Worm (Caenorhabditis elegans) whole organism, young adult: Measurements from ENCODE around the gene C14A11.5.
"Not testable (repeated sequence)": the region's sequence is repeated elsewhere in the genome, so short reads cannot be mapped to it uniquely, and the experiment has no call there.

Source experiments
- B0035.1 ChIP-seq: sonication (generic microtip); optimal IDR thresholded peaks from 2 replicates; lab custom pipeline; 2016; ENCODE audit warnings: missing genetic modification characterization, mild to moderate bottlenecking, missing compliant biosample characterization, missing genotype, missing genetic modification reagents
- B0261.1 ChIP-seq: sonication (generic microtip); optimal IDR thresholded peaks from 2 replicates; lab custom pipeline; 2016; ENCODE audit warnings: mild to moderate bottlenecking, missing genetic modification characterization, moderate library complexity, missing compliant biosample characterization
- D2030.7 ChIP-seq: fragments of 200-800 bp; sonication (Bioruptor generic); IDR thresholded peaks from 2 replicates; pipeline ENCODE4 v1.3.6; 2022; ENCODE audit warnings: missing genetic modification reagents, missing genetic modification characterization, missing compliant biosample characterization
- F22D6.2 ChIP-seq: sonication (generic microtip); optimal IDR thresholded peaks from 2 replicates; lab custom pipeline; 2016; ENCODE audit warnings: mild to moderate bottlenecking, missing genetic modification characterization, missing compliant biosample characterization
- F57C9.4 ChIP-seq: sonication (generic microtip); optimal IDR thresholded peaks from 2 replicates; lab custom pipeline; 2017; ENCODE audit warnings: mild to moderate bottlenecking, missing genetic modification characterization, missing compliant biosample characterization
- K12H6.12 ChIP-seq: fragments of 200-800 bp; sonication (Bioruptor generic); optimal IDR thresholded peaks from 2 replicates; lab custom pipeline; 2018; ENCODE audit warnings: mild to moderate bottlenecking, missing genetic modification characterization, missing compliant biosample characterization
- T07F8.4 ChIP-seq: sonication (generic microtip); optimal IDR thresholded peaks from 2 replicates; lab custom pipeline; 2016; ENCODE audit warnings: mild to moderate bottlenecking, missing genetic modification characterization, moderate library complexity, missing compliant biosample characterization
- Y53G8AR.9 ChIP-seq: fragments of 200-800 bp; sonication (Bioruptor generic); conservative IDR thresholded peaks from 2 replicates; pipeline ENCODE4 v1.3.6; 2022; ENCODE audit warnings: missing genetic modification reagents, missing genetic modification characterization, missing compliant biosample characterization
- Y56A3A.18 ChIP-seq: fragments of 200-800 bp; sonication (Bioruptor generic); IDR thresholded peaks from 2 replicates; pipeline ENCODE4 v1.3.6; 2022; ENCODE audit warnings: missing genetic modification reagents, missing genetic modification characterization, missing compliant biosample characterization
- Y67H2A.10 ChIP-seq: fragments of 200-800 bp; sonication (Bioruptor generic); conservative IDR thresholded peaks from 2 replicates; pipeline ENCODE4 v1.3.6; 2022; ENCODE audit warnings: missing genetic modification reagents, missing genetic modification characterization, missing compliant biosample characterization
- Y79H2A.3 ChIP-seq: fragments of 200-800 bp; sonication (Bioruptor generic); conservative IDR thresholded peaks from 2 replicates; pipeline ENCODE4 v1.3.6; 2022; ENCODE audit warnings: missing genetic modification reagents, missing genetic modification characterization, missing compliant biosample characterization
- ama-1 ChIP-seq, 3 experiments: fragments of 150-350 bp in 1 of 3; sonication (generic microtip) in 2 of 3; optimal IDR thresholded peaks; 2 replicates each; lab custom pipeline; 2014 to 2018; ENCODE audit warnings: missing biosample characterization in 2 of 3, missing genetic modification characterization in 2 of 3, missing genetic modification reagents in 2 of 3
- bed-2 ChIP-seq: fragments of 200-800 bp; sonication (Bioruptor generic); IDR thresholded peaks from 2 replicates; pipeline ENCODE4 v1.3.6; 2022; ENCODE audit warnings: missing genetic modification reagents, missing genetic modification characterization, missing compliant biosample characterization
- cebp-1 ChIP-seq, 2 experiments: fragments of 200-800 bp in 1 of 2; sonication (Bioruptor generic) in 1 of 2; sonication (generic microtip) in 1 of 2; IDR thresholded peaks in 1 of 2; optimal IDR thresholded peaks in 1 of 2; 2 replicates each; pipeline versions ENCODE4 v1.3.6 to Lab custom; 2017 to 2022; ENCODE audit warnings: missing compliant biosample characterization in 2 of 2, missing genetic modification characterization in 2 of 2, mild to moderate bottlenecking in 1 of 2, missing genetic modification reagents in 1 of 2, moderate library complexity in 1 of 2
- cebp-2 ChIP-seq: fragments of 200-800 bp; sonication (Bioruptor generic); IDR thresholded peaks from 2 replicates; pipeline ENCODE4 v1.3.6; 2022; ENCODE audit warnings: missing genetic modification characterization, missing compliant biosample characterization
- ceh-40 ChIP-seq: fragments of 200-800 bp; sonication (Bioruptor generic); IDR thresholded peaks from 2 replicates; pipeline ENCODE4 v1.3.6; 2022; ENCODE audit warnings: missing genetic modification characterization, missing compliant biosample characterization
- ceh-58 ChIP-seq: fragments of 200-800 bp; sonication (Bioruptor generic); IDR thresholded peaks from 2 replicates; pipeline ENCODE4 v1.3.6; 2022; ENCODE audit warnings: missing genetic modification characterization, missing compliant biosample characterization
- chd-7 ChIP-seq: sonication (generic microtip); optimal IDR thresholded peaks from 2 replicates; lab custom pipeline; 2016; ENCODE audit warnings: mild to moderate bottlenecking, missing genetic modification characterization, moderate library complexity, missing compliant biosample characterization
- die-1 ChIP-seq: sonication (generic microtip); optimal IDR thresholded peaks from 2 replicates; lab custom pipeline; 2016; ENCODE audit warnings: missing genotype, mild to moderate bottlenecking, missing genetic modification characterization, missing compliant biosample characterization
- dox-1 ChIP-seq: fragments of 200-800 bp; sonication (Bioruptor generic); IDR thresholded peaks from 2 replicates; pipeline ENCODE4 v1.3.6; 2022; ENCODE audit warnings: missing genetic modification reagents, missing genetic modification characterization, missing compliant biosample characterization
- efl-1 ChIP-seq: fragments of 150-350 bp; optimal IDR thresholded peaks from 2 replicates; lab custom pipeline; 2014; ENCODE audit warnings: missing biosample characterization, missing genetic modification reagents, missing genetic modification characterization
- ekl-4 ChIP-seq: fragments of 200-800 bp; sonication (Bioruptor generic); IDR thresholded peaks from 2 replicates; pipeline ENCODE4 v1.3.6; 2022; ENCODE audit warnings: missing genetic modification reagents, missing genetic modification characterization, missing compliant biosample characterization
- fkh-3 ChIP-seq: sonication (generic microtip); optimal IDR thresholded peaks from 2 replicates; lab custom pipeline; 2016; ENCODE audit warnings: mild to moderate bottlenecking, missing genetic modification characterization, missing compliant biosample characterization
- hmg-1.2 ChIP-seq: fragments of 200-800 bp; sonication (Bioruptor generic); IDR thresholded peaks from 2 replicates; pipeline ENCODE4 v1.3.6; 2022; ENCODE audit warnings: missing genetic modification reagents, missing genetic modification characterization, missing compliant biosample characterization
- hmg-20 ChIP-seq: fragments of 200-800 bp; sonication (Bioruptor generic); IDR thresholded peaks from 2 replicates; pipeline ENCODE4 v1.3.6; 2022; ENCODE audit warnings: missing genetic modification reagents, missing genetic modification characterization, missing compliant biosample characterization
- lin-26 ChIP-seq: fragments of 200-800 bp; sonication (Bioruptor generic); IDR thresholded peaks from 2 replicates; pipeline ENCODE4 v1.3.6; 2022; ENCODE audit warnings: missing genetic modification reagents, missing genetic modification characterization, missing compliant biosample characterization
- lin-54 ChIP-seq: fragments of 200-800 bp; sonication (Bioruptor generic); optimal IDR thresholded peaks from 2 replicates; lab custom pipeline; 2018; ENCODE audit warnings: mild to moderate bottlenecking, missing genetic modification characterization, missing compliant biosample characterization
- madf-3 ChIP-seq: fragments of 200-800 bp; sonication (Bioruptor generic); IDR thresholded peaks from 2 replicates; pipeline ENCODE4 v1.3.6; 2022; ENCODE audit warnings: missing genetic modification reagents, missing genetic modification characterization, missing compliant biosample characterization
- madf-6 ChIP-seq: fragments of 200-800 bp; sonication (Bioruptor generic); IDR thresholded peaks from 2 replicates; pipeline ENCODE4 v1.3.6; 2022; ENCODE audit warnings: missing genetic modification reagents, missing genetic modification characterization, missing compliant biosample characterization
- mes-4 ChIP-seq: sonication (generic microtip); optimal IDR thresholded peaks from 2 replicates; lab custom pipeline; 2016; ENCODE audit warnings: missing genotype, missing genetic modification characterization, missing compliant biosample characterization
- nfya-2 ChIP-seq: fragments of 200-800 bp; sonication (Bioruptor generic); IDR thresholded peaks from 2 replicates; pipeline ENCODE4 v1.3.6; 2022; ENCODE audit warnings: missing genetic modification reagents, missing genetic modification characterization, missing compliant biosample characterization
- nfyb-1 ChIP-seq: fragments of 200-800 bp; sonication (Bioruptor generic); IDR thresholded peaks from 2 replicates; pipeline ENCODE4 v1.3.6; 2022; ENCODE audit warnings: missing genetic modification reagents, missing genetic modification characterization, missing compliant biosample characterization
- nhr-179 ChIP-seq: sonication (generic microtip); optimal IDR thresholded peaks from 2 replicates; lab custom pipeline; 2016; ENCODE audit warnings: mild to moderate bottlenecking, missing genetic modification characterization, missing compliant biosample characterization
- nhr-90 ChIP-seq: sonication (generic microtip); optimal IDR thresholded peaks from 2 replicates; lab custom pipeline; 2016; ENCODE audit warnings: missing genotype, mild to moderate bottlenecking, missing genetic modification characterization, missing compliant biosample characterization
- pbrm-1 ChIP-seq: fragments of 200-800 bp; sonication (Bioruptor generic); IDR thresholded peaks from 2 replicates; pipeline ENCODE4 v1.3.6; 2022; ENCODE audit warnings: missing genetic modification reagents, missing genetic modification characterization, missing compliant biosample characterization
- rcor-1 ChIP-seq: fragments of 200-800 bp; sonication (Bioruptor generic); IDR thresholded peaks from 2 replicates; pipeline ENCODE4 v1.3.6; 2022; ENCODE audit warnings: missing genetic modification reagents, missing genetic modification characterization, missing compliant biosample characterization
- rec-8 ChIP-seq, 2 experiments: sonication (generic microtip); optimal IDR thresholded peaks; 2 replicates each; lab custom pipeline; 2016; ENCODE audit warnings: mild to moderate bottlenecking in 2 of 2, missing genetic modification characterization in 2 of 2, missing genetic modification reagents in 2 of 2, missing genotype in 2 of 2, missing biosample characterization in 1 of 2, missing compliant biosample characterization in 1 of 2, moderate library complexity in 1 of 2
- rpc-1 ChIP-seq, 2 experiments: fragments of 150-350 bp in 1 of 2; sonication (generic microtip) in 1 of 2; optimal IDR thresholded peaks; 2 replicates each; lab custom pipeline; 2014 to 2018; ENCODE audit warnings: missing biosample characterization in 1 of 2, missing genetic modification characterization in 1 of 2, missing genetic modification reagents in 1 of 2, missing genotype in 1 of 2
- snpc-3.4 ChIP-seq: sonication (generic microtip); optimal IDR thresholded peaks from 2 replicates; lab custom pipeline; 2017; ENCODE audit warnings: missing genetic modification characterization, mild to moderate bottlenecking, missing compliant biosample characterization, antibody characterized with exemption, moderate library complexity, missing genotype, missing genetic modification reagents
- tbp1 ChIP-seq: fragments of 200-800 bp; sonication (Bioruptor generic); optimal IDR thresholded peaks from 2 replicates; lab custom pipeline; 2018; ENCODE audit warnings: mild to moderate bottlenecking, missing genetic modification characterization, missing compliant biosample characterization
- xnd-1 ChIP-seq: sonication (generic microtip); optimal IDR thresholded peaks from 2 replicates; lab custom pipeline; 2016; ENCODE audit warnings: missing genotype, missing genetic modification reagents, missing genetic modification characterization, missing compliant biosample characterization
- ztf-25 ChIP-seq: fragments of 200-800 bp; sonication (Bioruptor generic); IDR thresholded peaks from 2 replicates; pipeline ENCODE4 v1.3.6; 2022; ENCODE audit warnings: missing genetic modification reagents, missing genetic modification characterization, missing compliant biosample characterization
- ztf-3 ChIP-seq: fragments of 200-800 bp; sonication (Bioruptor generic); optimal IDR thresholded peaks from 2 replicates; lab custom pipeline; 2018; ENCODE audit warnings: mild to moderate bottlenecking, missing genetic modification characterization, missing compliant biosample characterization

Gene C14A11.5

ce11 chrX:2809611-2810010 lies 2.3 kb upstream of the C14A11.5 start, which contains the start of gene C14A11.9 (continued):
- TF ChIP-seq rcor-1 (GFP tag; lab: Robert Waterston, UW), result peak; percentile 63
- 0 out of 2 replicates have a peak, but pooled peaks have one; percentile 14 for TF ChIP-seq Y67H2A.10 (GFP tag; lab: Robert Waterston, UW)
- no peak for TF ChIP-seq F57C9.4 (tag; lab: Kevin White, UChicago)
- no peak for TF ChIP-seq ztf-3 (GFP tag; lab: Kevin White, UChicago)
- peak; percentile 72 for TF ChIP-seq lin-54 (GFP tag; lab: Kevin White, UChicago)
- peak; percentile 12 for TF ChIP-seq snpc-3.4 (tag; lab: Kevin White, UChicago)
- TF ChIP-seq ceh-40 (GFP tag; lab: Robert Waterston, UW), result no peak
- no peak for TF ChIP-seq cebp-1 (GFP tag; IDR thresholded peaks at IDR 0.05; lab: Robert Waterston, UW)
- TF ChIP-seq cebp-1 (tag; optimal IDR thresholded peaks at IDR 0.05; lab: Kevin White, UChicago), result peak; percentile 90
- TF ChIP-seq nhr-179 (tag; lab: Kevin White, UChicago), result no peak
- TF ChIP-seq nhr-90 (tag; lab: Kevin White, UChicago), result no peak
- TF ChIP-seq ceh-58 (GFP tag; lab: Robert Waterston, UW), result no peak
- TF ChIP-seq fkh-3, result no peak
- peak; percentile 69 for TF ChIP-seq F22D6.2 (tag; lab: Kevin White, UChicago)
- TF ChIP-seq bed-2 (GFP tag; lab: Robert Waterston, UW), result no peak

ce11 chrX:2802562-2803165 lies 4.7 kb downstream of the C14A11.5 start, which contains the start of gene C14A11.2:
C14A11.2 (plus strand) TSS chrX:2803112.
- TF ChIP-seq K12H6.12 (tag; lab: Kevin White, UChicago), result no peak
- TF ChIP-seq hmg-20 (GFP tag; lab: Robert Waterston, UW), result no peak
- TF ChIP-seq T07F8.4, result no peak
- no peak for TF ChIP-seq efl-1 (GFP tag; lab: Kevin White, UChicago)
- TF ChIP-seq rec-8 (tag; optimal IDR thresholded peaks at IDR 0.05; lab: Kevin White, UChicago), result no peak
- TF ChIP-seq mes-4 (tag; lab: Kevin White, UChicago), result no peak
- TF ChIP-seq Y53G8AR.9 (GFP tag; lab: Robert Waterston, UW), result no peak
- TF ChIP-seq nfya-2 (GFP tag; lab: Robert Waterston, UW), result no peak
- TF ChIP-seq die-1 (tag; lab: Kevin White, UChicago), result no peak
- no peak for TF ChIP-seq B0035.1 (tag; lab: Kevin White, UChicago)
- TF ChIP-seq nhr-90 (tag; lab: Kevin White, UChicago), result no peak
- TF ChIP-seq ama-1 (optimal IDR thresholded peaks at IDR 0.05; lab: Kevin White, UChicago), result no peak
- TF ChIP-seq ama-1 (GFP tag; optimal IDR thresholded peaks at IDR 0.05; lab: Kevin White, UChicago), result no peak
- no peak for TF ChIP-seq chd-7 (tag; lab: Kevin White, UChicago)
- no peak for TF ChIP-seq Y79H2A.3 (GFP tag; lab: Robert Waterston, UW)
- no peak for TF ChIP-seq ztf-25
- TF ChIP-seq xnd-1 (tag; lab: Kevin White, UChicago), result no peak
- TF ChIP-seq, all 124 proteins: peak for 0

- TF ChIP-seq Y53G8AR.9 (GFP tag; lab: Robert Waterston, UW) (0 out of 2 replicates have a peak, but pooled peaks have one; percentile 17), ceh-40 (GFP tag; lab: Robert Waterston, UW) (0 out of 2 replicates have a peak, but pooled peaks have one; percentile 23), B0261.1 (tag; lab: Kevin White, UChicago) (peak; percentile 52), ekl-4 (GFP tag; lab: Robert Waterston, UW) (peak; percentile 66), tbp1 (GFP tag; lab: Kevin White, UChicago) (peak; percentile 81), madf-6 (GFP tag; lab: Robert Waterston, UW) (0 out of 2 replicates have a peak, but pooled peaks have one; percentile 56), lin-26 (GFP tag; lab: Robert Waterston, UW) (peak; percentile 83), ztf-25 (peak; percentile 78), nfyb-1 (GFP tag; lab: Robert Waterston, UW) (peak; percentile 64; the same call in 1 of the 2 replicates), pbrm-1 (peak; percentile 61; the same call in 1 of the 2 replicates), dox-1 (GFP tag; lab: Robert Waterston, UW) (peak; percentile 72), D2030.7 (peak; percentile 33; the same call in 1 of the 2 replicates), rpc-1 (tag; optimal IDR thresholded peaks at IDR 0.05; lab: Kevin White, UChicago) (peak; percentile 34), Y56A3A.18 (GFP tag; lab: Robert Waterston, UW) (peak; percentile 85), hmg-20 (GFP tag; lab: Robert Waterston, UW) (peak; percentile 58; the same call in 1 of the 2 replicates), cebp-2 (GFP tag; lab: Robert Waterston, UW) (0 out of 2 replicates have a peak, but pooled peaks have one; percentile 47), madf-3 (GFP tag; lab: Robert Waterston, UW) (0 out of 2 replicates have a peak, but pooled peaks have one; percentile 10), hmg-1.2 (GFP tag; lab: Robert Waterston, UW) (peak; percentile 64)
- TF ChIP-seq rpc-1 (optimal IDR thresholded peaks at IDR 0.05; lab: Kevin White, UChicago), result not testable (repeated sequence)
- TF ChIP-seq, all 124 proteins: peak for 18; not testable (repeated sequence) for 106
Measured at ce11 chrX:2801666-2802065, 5.7 kb downstream of the C14A11.5 start.
